Worm (Caenorhabditis elegans) whole organism, L2 larva: ENCODE data around the gene psd-1.

Experiments used
- F13H6.1 ChIP-seq: sonication (generic microtip); optimal IDR thresholded peaks from 2 replicates; lab custom pipeline; 2016; ENCODE audit warnings: missing genetic modification characterization, missing compliant biosample characterization
- R02D3.7 ChIP-seq: fragments of 150-350 bp; optimal IDR thresholded peaks from 2 replicates; lab custom pipeline; 2014; ENCODE audit warnings: missing biosample characterization, missing genetic modification characterization
- Y55F3AM.14 ChIP-seq: fragments of 200-800 bp; sonication (Bioruptor generic); optimal IDR thresholded peaks from 2 replicates; lab custom pipeline; 2018; ENCODE audit warnings: mild to moderate bottlenecking, missing genetic modification characterization, missing compliant biosample characterization
- ZK546.5 ChIP-seq: sonication (generic microtip); optimal IDR thresholded peaks from 2 replicates; lab custom pipeline; 2017; ENCODE audit warnings: missing biosample characterization, missing genetic modification characterization
- alr-1 ChIP-seq: fragments of 150-350 bp; optimal IDR thresholded peaks from 2 replicates; lab custom pipeline; 2014; ENCODE audit warnings: missing biosample characterization, missing genetic modification characterization
- aly-2 ChIP-seq: fragments of 150-350 bp; optimal IDR thresholded peaks from 2 replicates; lab custom pipeline; 2014; ENCODE audit warnings: missing biosample characterization, missing genetic modification characterization
- ama-1 ChIP-seq: fragments of 150-350 bp; optimal IDR thresholded peaks from 2 replicates; lab custom pipeline; 2018; ENCODE audit warnings: inconsistent platforms
- blmp-1 ChIP-seq: sonication (generic microtip); optimal IDR thresholded peaks from 2 replicates; lab custom pipeline; 2017; ENCODE audit warnings: missing genetic modification characterization, mild to moderate bottlenecking, missing compliant biosample characterization, antibody characterized with exemption, moderate library complexity; ENCODE audit not compliant: insufficient read depth
- ceh-16 ChIP-seq: fragments of 150-350 bp; optimal IDR thresholded peaks from 2 replicates; lab custom pipeline; 2014; ENCODE audit warnings: missing biosample characterization, missing genetic modification characterization
- ceh-82 ChIP-seq: fragments of 150-350 bp; optimal IDR thresholded peaks from 2 replicates; lab custom pipeline; 2014; ENCODE audit warnings: missing biosample characterization, missing genetic modification characterization
- crh-2 ChIP-seq: sonication (generic microtip); optimal IDR thresholded peaks from 2 replicates; lab custom pipeline; 2017; ENCODE audit warnings: missing biosample characterization, missing genetic modification characterization
- elt-1 ChIP-seq: fragments of 150-350 bp; optimal IDR thresholded peaks from 2 replicates; lab custom pipeline; 2014; ENCODE audit warnings: missing biosample characterization, missing genetic modification characterization
- elt-3 ChIP-seq: sonication (generic microtip); optimal IDR thresholded peaks from 2 replicates; lab custom pipeline; 2017; ENCODE audit warnings: missing biosample characterization, missing genetic modification characterization
- fos-1 ChIP-seq: fragments of 150-350 bp; optimal IDR thresholded peaks from 2 replicates; lab custom pipeline; 2014; ENCODE audit warnings: missing biosample characterization, missing genetic modification characterization
- lin-11 ChIP-seq: fragments of 150-350 bp; sonication (generic microtip); optimal IDR thresholded peaks from 2 replicates; lab custom pipeline; 2014; ENCODE audit warnings: missing biosample characterization, missing genetic modification characterization, inconsistent platforms, mixed read lengths
- lin-13 ChIP-seq: fragments of 150-350 bp; optimal IDR thresholded peaks from 2 replicates; lab custom pipeline; 2014; ENCODE audit warnings: missing biosample characterization, missing genetic modification reagents, missing genetic modification characterization
- lin-39 ChIP-seq: fragments of 150-350 bp; optimal IDR thresholded peaks from 2 replicates; lab custom pipeline; 2014; ENCODE audit warnings: missing biosample characterization, missing genetic modification reagents, missing genetic modification characterization
- lsy-2 ChIP-seq, 2 experiments: fragments of 150-350 bp in 1 of 2; sonication (generic microtip) in 1 of 2; optimal IDR thresholded peaks; 2 replicates each; lab custom pipeline; 2014 to 2017; ENCODE audit warnings: missing biosample characterization in 2 of 2, missing genetic modification characterization in 2 of 2
- mab-5 ChIP-seq: fragments of 150-350 bp; optimal IDR thresholded peaks from 2 replicates; lab custom pipeline; 2014; ENCODE audit warnings: missing biosample characterization, missing genetic modification characterization
- mbf-1 ChIP-seq: sonication (generic microtip); optimal IDR thresholded peaks from 2 replicates; lab custom pipeline; 2017; ENCODE audit warnings: missing biosample characterization, missing genetic modification characterization
- mdl-1 ChIP-seq, 2 experiments: fragments of 150-350 bp in 1 of 2; sonication (generic microtip) in 1 of 2; optimal IDR thresholded peaks; 2 replicates each; lab custom pipeline; 2017; ENCODE audit warnings: missing biosample characterization in 2 of 2, missing genetic modification characterization in 2 of 2
- nhr-10 ChIP-seq: sonication (generic microtip); optimal IDR thresholded peaks from 2 replicates; lab custom pipeline; 2017; ENCODE audit warnings: missing biosample characterization, missing genetic modification characterization
- nhr-11 ChIP-seq: fragments of 150-350 bp; optimal IDR thresholded peaks from 2 replicates; lab custom pipeline; 2014; ENCODE audit warnings: missing biosample characterization, missing genetic modification characterization
- nhr-129 ChIP-seq: fragments of 150-350 bp; optimal IDR thresholded peaks from 2 replicates; lab custom pipeline; 2014; ENCODE audit warnings: missing biosample characterization, missing genetic modification characterization
- nhr-21 ChIP-seq: fragments of 150-350 bp; optimal IDR thresholded peaks from 2 replicates; lab custom pipeline; 2014; ENCODE audit warnings: missing biosample characterization, missing genetic modification characterization
- nhr-23 ChIP-seq: fragments of 150-350 bp; optimal IDR thresholded peaks from 2 replicates; lab custom pipeline; 2014; ENCODE audit warnings: missing biosample characterization, missing genetic modification reagents, missing genetic modification characterization
- nhr-25 ChIP-seq: fragments of 150-350 bp; sonication (generic microtip); optimal IDR thresholded peaks from 3 replicates; lab custom pipeline; 2014; ENCODE audit warnings: missing biosample characterization, missing genetic modification characterization
- nhr-6 ChIP-seq: fragments of 150-350 bp; optimal IDR thresholded peaks from 2 replicates; lab custom pipeline; 2014; ENCODE audit warnings: missing biosample characterization, missing genetic modification characterization
- nhr-77 ChIP-seq: fragments of 150-350 bp; optimal IDR thresholded peaks from 2 replicates; lab custom pipeline; 2014; ENCODE audit warnings: missing biosample characterization, missing genetic modification characterization
- peb-1 ChIP-seq: fragments of 150-350 bp; optimal IDR thresholded peaks from 2 replicates; lab custom pipeline; 2014; ENCODE audit warnings: missing biosample characterization, missing genetic modification characterization
- sem-4 ChIP-seq: fragments of 150-350 bp; optimal IDR thresholded peaks from 2 replicates; lab custom pipeline; 2014; ENCODE audit warnings: missing biosample characterization, missing genetic modification reagents, missing genetic modification characterization
- skn-1 ChIP-seq: sonication (generic microtip); optimal IDR thresholded peaks from 2 replicates; lab custom pipeline; 2017; ENCODE audit warnings: missing biosample characterization, missing genetic modification characterization
- sma-3 ChIP-seq: sonication (generic microtip); optimal IDR thresholded peaks from 2 replicates; lab custom pipeline; 2016; ENCODE audit warnings: missing genetic modification reagents, missing genetic modification characterization, missing compliant biosample characterization
- sma-9 ChIP-seq, 2 experiments: fragments of 150-350 bp in 1 of 2; sonication (generic microtip) in 1 of 2; optimal IDR thresholded peaks; 2 replicates each; lab custom pipeline; 2014 to 2016; ENCODE audit warnings: missing genetic modification characterization in 2 of 2, mild to moderate bottlenecking in 1 of 2, missing biosample characterization in 1 of 2, missing compliant biosample characterization in 1 of 2, missing genetic modification reagents in 1 of 2, moderate library complexity in 1 of 2
- snpc-4 ChIP-seq: fragments of 150-350 bp; optimal IDR thresholded peaks from 2 replicates; lab custom pipeline; 2014; ENCODE audit warnings: missing biosample characterization, missing genetic modification characterization
- unc-39 ChIP-seq: fragments of 150-350 bp; optimal IDR thresholded peaks from 2 replicates; lab custom pipeline; 2014; ENCODE audit warnings: missing biosample characterization, missing genetic modification characterization
- unc-55 ChIP-seq: fragments of 150-350 bp; sonication (generic microtip); optimal IDR thresholded peaks from 3 replicates; lab custom pipeline; 2014; ENCODE audit warnings: missing biosample characterization, missing genetic modification reagents, missing genetic modification characterization
- unc-62 ChIP-seq: fragments of 150-350 bp; optimal IDR thresholded peaks from 2 replicates; lab custom pipeline; 2014; ENCODE audit warnings: missing biosample characterization, missing genetic modification reagents, missing genetic modification characterization
- zag-1 ChIP-seq: fragments of 150-350 bp; optimal IDR thresholded peaks from 2 replicates; lab custom pipeline; 2014; ENCODE audit warnings: missing biosample characterization, missing genetic modification characterization
- ztf-1 ChIP-seq: fragments of 200-800 bp; sonication (Bioruptor generic); conservative IDR thresholded peaks from 2 replicates; pipeline ENCODE4 v1.3.6; 2022; ENCODE audit warnings: missing genetic modification characterization, missing compliant biosample characterization
- ztf-11 ChIP-seq: sonication (generic microtip); optimal IDR thresholded peaks from 2 replicates; lab custom pipeline; 2017; ENCODE audit warnings: missing biosample characterization, missing genetic modification characterization
- ztf-4 ChIP-seq: fragments of 150-350 bp; optimal IDR thresholded peaks from 2 replicates; lab custom pipeline; 2014; ENCODE audit warnings: missing biosample characterization, missing genetic modification characterization

The psd-1 gene

ce11 chrIII:7301668-7302067 is 26.5 kb upstream of the psd-1 start (continued):
- TF ChIP-seq snpc-4 (tag; lab: Kevin White, UChicago): no peak
- TF ChIP-seq crh-2 (tag; lab: Kevin White, UChicago): no peak
- no peak for TF ChIP-seq nhr-23 (tag; lab: Kevin White, UChicago)

- TF ChIP-seq blmp-1 (tag; lab: Kevin White, UChicago): no peak
- TF ChIP-seq nhr-129 (tag; lab: Kevin White, UChicago): peak; percentile 9
- peak; percentile 43 for TF ChIP-seq nhr-25 (tag; lab: Kevin White, UChicago)
- peak; percentile 41 for TF ChIP-seq sma-9 (GFP tag; optimal IDR thresholded peaks at IDR 0.05; lab: Kevin White, UChicago)
- no peak for TF ChIP-seq sma-9 (tag; optimal IDR thresholded peaks at IDR 0.05; lab: Kevin White, UChicago)
These were observed 25.6 kb upstream of the psd-1 start for ce11 chrIII:7300763-7301162.

ce11 chrIII:7300169-7300568 is 25.0 kb upstream of the psd-1 start:
- no peak for TF ChIP-seq mab-5 (tag; lab: Kevin White, UChicago)
- peak in 1 of 2 experiments; percentile 71 for TF ChIP-seq lsy-2 (tag; optimal IDR thresholded peaks at IDR 0.05; lab: Kevin White, UChicago)
- peak; percentile 67 for TF ChIP-seq ceh-16 (tag; lab: Kevin White, UChicago)
- peak; percentile 98 for TF ChIP-seq sma-3 (GFP tag; lab: Kevin White, UChicago)
- no peak for TF ChIP-seq sem-4 (tag; lab: Kevin White, UChicago)
- TF ChIP-seq nhr-25 (tag; lab: Kevin White, UChicago): peak; percentile 89
- peak; percentile 84 for TF ChIP-seq nhr-21
- peak; percentile 63 for TF ChIP-seq crh-2 (tag; lab: Kevin White, UChicago)
- no peak for TF ChIP-seq skn-1
- TF ChIP-seq ztf-11 (tag; lab: Kevin White, UChicago): no peak
- no peak for TF ChIP-seq aly-2 (tag; lab: Kevin White, UChicago)
- peak; percentile 24 for TF ChIP-seq nhr-23 (tag; lab: Kevin White, UChicago)
- peak; percentile 37 for TF ChIP-seq elt-1 (tag; lab: Kevin White, UChicago)
- TF ChIP-seq fos-1: peak; percentile 21
- peak; percentile 83 for TF ChIP-seq sma-9 (GFP tag; optimal IDR thresholded peaks at IDR 0.05; lab: Kevin White, UChicago)
- no peak for TF ChIP-seq sma-9 (tag; optimal IDR thresholded peaks at IDR 0.05; lab: Kevin White, UChicago)
- peak; percentile 72 for TF ChIP-seq blmp-1 (tag; lab: Kevin White, UChicago)
- peak; percentile 51 for TF ChIP-seq nhr-6
- peak; percentile 58 for TF ChIP-seq nhr-129 (tag; lab: Kevin White, UChicago)
- peak in 1 of 2 experiments; percentile 32 for TF ChIP-seq mdl-1 (tag; optimal IDR thresholded peaks at IDR 0.05; lab: Kevin White, UChicago)

- no peak for TF ChIP-seq skn-1
- no peak for TF ChIP-seq ztf-1 (GFP tag; lab: Robert Waterston, UW)
- peak; percentile 14 for TF ChIP-seq fos-1
- TF ChIP-seq Y55F3AM.14: no peak
- TF ChIP-seq ZK546.5 (tag; lab: Kevin White, UChicago): no peak
- TF ChIP-seq snpc-4 (tag; lab: Kevin White, UChicago): no peak
- no peak for TF ChIP-seq crh-2 (tag; lab: Kevin White, UChicago)
- TF ChIP-seq R02D3.7 (tag; lab: Kevin White, UChicago): no peak
- no peak for TF ChIP-seq aly-2 (tag; lab: Kevin White, UChicago)
- no peak for TF ChIP-seq nhr-11 (tag; lab: Kevin White, UChicago)
- TF ChIP-seq sma-3 (GFP tag; lab: Kevin White, UChicago): no peak
- TF ChIP-seq ama-1 (lab: Kevin White, UChicago): peak; percentile 41
- no peak for TF ChIP-seq zag-1 (tag; lab: Kevin White, UChicago)
- TF ChIP-seq nhr-23 (tag; lab: Kevin White, UChicago): no peak
- TF ChIP-seq nhr-6: no peak
- TF ChIP-seq ztf-4 (tag; lab: Kevin White, UChicago): no peak
- TF ChIP-seq lin-39 (tag; lab: Kevin White, UChicago): no peak
- no peak for TF ChIP-seq mbf-1
- TF ChIP-seq nhr-77 (tag; lab: Kevin White, UChicago): no peak
- peak; percentile 45 for TF ChIP-seq blmp-1 (tag; lab: Kevin White, UChicago)
- TF ChIP-seq mdl-1 (tag; optimal IDR thresholded peaks at IDR 0.05; lab: Kevin White, UChicago): peak in 1 of 2 experiments; percentile 17
- TF ChIP-seq lin-11 (tag; lab: Kevin White, UChicago): no peak
- no peak for TF ChIP-seq nhr-10 (tag; lab: Kevin White, UChicago)
- TF ChIP-seq peb-1 (tag; lab: Kevin White, UChicago): no peak
- no peak for TF ChIP-seq ztf-11 (tag; lab: Kevin White, UChicago)
- no peak for TF ChIP-seq unc-39 (tag; lab: Kevin White, UChicago)
- no peak for TF ChIP-seq F13H6.1 (tag; lab: Kevin White, UChicago)
- TF ChIP-seq alr-1 (tag; lab: Kevin White, UChicago): no peak
- TF ChIP-seq unc-62 (GFP tag; lab: Kevin White, UChicago): no peak
- TF ChIP-seq ceh-82: no peak
- peak; percentile 61 for TF ChIP-seq ceh-16 (tag; lab: Kevin White, UChicago)
- no peak for TF ChIP-seq elt-3
- peak; percentile 37 for TF ChIP-seq sma-9 (GFP tag; optimal IDR thresholded peaks at IDR 0.05; lab: Kevin White, UChicago)
- TF ChIP-seq sma-9 (tag; optimal IDR thresholded peaks at IDR 0.05; lab: Kevin White, UChicago): no peak
- peak; percentile 55 for TF ChIP-seq nhr-25 (tag; lab: Kevin White, UChicago)
- no peak for TF ChIP-seq unc-55 (GFP tag; lab: Kevin White, UChicago)
- TF ChIP-seq lin-13 (GFP tag; lab: Kevin White, UChicago): no peak
- no peak for TF ChIP-seq nhr-129 (tag; lab: Kevin White, UChicago)
These were observed 24.3 kb upstream of the psd-1 start, which contains the start of the genes B0361.14 and B0361.9 for ce11 chrIII:7299466-7299865. Gene B0361.14, minus strand, starts transcription at chrIII:7299531. Gene B0361.9, minus strand, starts transcription at chrIII:7299631.
